Worm (Caenorhabditis elegans): ENCODE measurements around the gene ZK813.4.

ZK813.4 gene

ce11 chrX:3430020-3430419 is at the start of gene ZK813.4:
TSS of gene ZK813.4 (minus strand) at chrX:3430120.
- TF ChIP-seq mel-28 (tag; optimal IDR thresholded peaks at IDR 0.05; ENCODE audit: borderline replicate concordance) (no peak), attf-5 (GFP tag; optimal IDR thresholded peaks at IDR 0.05) (no peak), nhr-90 (tag; optimal IDR thresholded peaks at IDR 0.05) (no peak), dpff-1 (tag; optimal IDR thresholded peaks at IDR 0.05) (no peak), let-526 (GFP tag; IDR thresholded peaks at IDR 0.05) (no peak), hmg-20 (GFP tag; IDR thresholded peaks at IDR 0.05) (no peak), akir-1 (GFP tag; optimal IDR thresholded peaks at IDR 0.05) (no peak), let-607 (tag; optimal IDR thresholded peaks at IDR 0.05) (no peak), cebp-2 (GFP tag; IDR thresholded peaks at IDR 0.05) (no peak), hlh-26 (GFP tag; conservative IDR thresholded peaks at IDR 0.05) (no peak), rec-8 (tag; optimal IDR thresholded peaks at IDR 0.05) (no peak)

ce11 chrX:3473793-3474192 is 43.9 kb upstream of the ZK813.4 start:
- TF ChIP-seq nhr-80 (tag; optimal IDR thresholded peaks at IDR 0.05) (peak; percentile 53), tbx-9 (tag; optimal IDR thresholded peaks at IDR 0.05; ENCODE audit: borderline replicate concordance) (no peak), cebp-1 (GFP tag; IDR thresholded peaks at IDR 0.05) (peak; percentile 80; the same call in 1 of the 2 replicates), cebp-1 (tag; optimal IDR thresholded peaks at IDR 0.05) (no peak), F52B5.7 (tag; optimal IDR thresholded peaks at IDR 0.05) (no peak)

ce11 chrX:3472226-3472625 is 42.3 kb upstream of the ZK813.4 start:
- peak; percentile 47 for TF ChIP-seq dox-1 (GFP tag; IDR thresholded peaks at IDR 0.05)
- TF ChIP-seq ekl-4 (GFP tag; IDR thresholded peaks at IDR 0.05): no peak
- TF ChIP-seq ets-4 (GFP tag; optimal IDR thresholded peaks at IDR 0.05): peak; percentile 64
- peak; percentile 42; the same call in 1 of the 2 replicates for TF ChIP-seq hmg-1.2 (GFP tag; IDR thresholded peaks at IDR 0.05)
- TF ChIP-seq nhr-80 (tag; optimal IDR thresholded peaks at IDR 0.05): peak; percentile 82
- TF ChIP-seq ceh-27 (GFP tag; optimal IDR thresholded peaks at IDR 0.05): peak; percentile 38
- no peak for TF ChIP-seq nhr-90 (tag; optimal IDR thresholded peaks at IDR 0.05)
- TF ChIP-seq cebp-1 (GFP tag; IDR thresholded peaks at IDR 0.05): peak; percentile 23; the same call in 1 of the 2 replicates
- TF ChIP-seq cebp-1 (tag; optimal IDR thresholded peaks at IDR 0.05): peak; percentile 45
- peak; percentile 81 for TF ChIP-seq zfh-2 (GFP tag; conservative IDR thresholded peaks at IDR 0.05)
- TF ChIP-seq F22D6.2 (tag; optimal IDR thresholded peaks at IDR 0.05): no peak
- 0 out of 2 replicates have a peak, but pooled peaks have one; percentile 22 for TF ChIP-seq hmg-20 (GFP tag; IDR thresholded peaks at IDR 0.05)
- peak; percentile 22 for TF ChIP-seq akir-1 (GFP tag; optimal IDR thresholded peaks at IDR 0.05)

ce11 chrX:3470307-3470706 is 40.4 kb upstream of the ZK813.4 start:
- TF ChIP-seq somi-1 (GFP tag; optimal IDR thresholded peaks at IDR 0.05): no peak
- TF ChIP-seq madf-10 (tag; optimal IDR thresholded peaks at IDR 0.05): no peak
- TF ChIP-seq nhr-27 (tag; optimal IDR thresholded peaks at IDR 0.05): no peak
- TF ChIP-seq zim-3 (tag; optimal IDR thresholded peaks at IDR 0.05): no peak

- TF ChIP-seq somi-1 (GFP tag; optimal IDR thresholded peaks at IDR 0.05): peak; percentile 8
- no peak for TF ChIP-seq ztf-25 (GFP tag; IDR thresholded peaks at IDR 0.05)
- peak; percentile 77 for TF ChIP-seq zfh-2 (GFP tag; conservative IDR thresholded peaks at IDR 0.05)
- no peak for TF ChIP-seq egl-44 (GFP tag; IDR thresholded peaks at IDR 0.05)
Measured at ce11 chrX:3469332-3469731, 39.4 kb upstream of the ZK813.4 start.

ce11 chrX:3467958-3468357 is 38.0 kb upstream of the ZK813.4 start:
- TF ChIP-seq egrh-3 (GFP tag; IDR thresholded peaks at IDR 0.05) (peak; percentile 19; the same call in 1 of the 2 replicates), atf-7 (tag; optimal IDR thresholded peaks at IDR 0.05) (no peak), ekl-4 (GFP tag; IDR thresholded peaks at IDR 0.05) (no peak), hmg-1.2 (GFP tag; IDR thresholded peaks at IDR 0.05) (no peak), zfh-2 (GFP tag; conservative IDR thresholded peaks at IDR 0.05) (peak; percentile 79), tbp1 (GFP tag; optimal IDR thresholded peaks at IDR 0.05) (no peak), snpc-3.4 (tag; optimal IDR thresholded peaks at IDR 0.05) (no peak), ceh-58 (GFP tag; IDR thresholded peaks at IDR 0.05) (no peak), dox-1 (GFP tag; IDR thresholded peaks at IDR 0.05) (no peak), ztf-26 (tag; optimal IDR thresholded peaks at IDR 0.05) (no peak), ztf-6 (GFP tag; IDR thresholded peaks at IDR 0.05) (no peak), snpc-1.1 (tag; optimal IDR thresholded peaks at IDR 0.05; ENCODE audit: insufficient read depth) (no peak), Y67H2A.10 (GFP tag; conservative IDR thresholded peaks at IDR 0.05) (no peak), egl-44 (GFP tag; IDR thresholded peaks at IDR 0.05) (0 out of 2 replicates have a peak, but pooled peaks have one; percentile 26)

Measured in whole organism, young adult.